Fruit fly (Drosophila melanogaster) whole organism, embryonic: ENCODE measurements around the gene scramb1.
A peak's percentile ranks its signal among the peaks of the same experiment; 100 is the strongest.

Experiments used
- ATbp ChIP-seq: fragments of 200-800 bp; sonication (Bioruptor generic); optimal IDR thresholded peaks from 2 replicates; lab custom pipeline; 2017; ENCODE audit warnings: missing biosample characterization, mild to moderate bottlenecking, missing genetic modification characterization, missing genetic modification reagents
- CG11085 ChIP-seq: fragments of 200-800 bp; sonication (Bioruptor generic); IDR thresholded peaks from 2 replicates; pipeline ENCODE4 v1.3.6; 2022; ENCODE audit warnings: missing biosample characterization, missing genetic modification characterization
- CG11093 ChIP-seq: fragments of 200-800 bp; sonication (Bioruptor generic); IDR thresholded peaks from 3 replicates; pipeline ENCODE4 v1.3.6; 2022; ENCODE audit warnings: missing biosample characterization, missing genetic modification characterization
- CG12391 ChIP-seq: fragments of 200-800 bp; sonication (Bioruptor generic); optimal IDR thresholded peaks from 3 replicates; lab custom pipeline; 2018; ENCODE audit warnings: missing biosample characterization, mild to moderate bottlenecking, missing genetic modification characterization, moderate library complexity
- CG13296 ChIP-seq: fragments of 200-800 bp; sonication (Bioruptor generic); optimal IDR thresholded peaks from 3 replicates; lab custom pipeline; 2018; ENCODE audit warnings: missing biosample characterization, mild to moderate bottlenecking, missing genetic modification characterization
- CG17385 ChIP-seq: fragments of 200-800 bp; sonication (Bioruptor generic); optimal IDR thresholded peaks from 3 replicates; lab custom pipeline; 2018; ENCODE audit warnings: missing biosample characterization, mild to moderate bottlenecking, missing genetic modification characterization
- CG1832 ChIP-seq: fragments of 200-800 bp; sonication (Bioruptor generic); optimal IDR thresholded peaks from 2 replicates; lab custom pipeline; 2017; ENCODE audit warnings: missing biosample characterization, mild to moderate bottlenecking, missing genetic modification characterization, inconsistent platforms
- CG18476 ChIP-seq: fragments of 200-800 bp; sonication (Bioruptor generic); optimal IDR thresholded peaks from 2 replicates; lab custom pipeline; 2016; ENCODE audit warnings: missing biosample characterization, mild to moderate bottlenecking, missing genetic modification characterization
- CG18619 ChIP-seq: fragments of 200-800 bp; sonication (Bioruptor generic); optimal IDR thresholded peaks from 3 replicates; lab custom pipeline; 2017; ENCODE audit warnings: missing biosample characterization, mild to moderate bottlenecking, missing genetic modification characterization
- CG2116 ChIP-seq: fragments of 200-800 bp; sonication (Bioruptor generic); optimal IDR thresholded peaks from 3 replicates; lab custom pipeline; 2018; ENCODE audit warnings: missing biosample characterization, mild to moderate bottlenecking, missing genetic modification characterization
- CG30020 ChIP-seq: fragments of 200-800 bp; optimal IDR thresholded peaks from 2 replicates; lab custom pipeline; 2019; ENCODE audit warnings: missing biosample characterization, mild to moderate bottlenecking, missing genetic modification characterization, moderate library complexity
- CG31365 ChIP-seq: fragments of 200-800 bp; sonication (Bioruptor generic); optimal IDR thresholded peaks from 2 replicates; lab custom pipeline; 2018; ENCODE audit warnings: missing biosample characterization, mild to moderate bottlenecking, missing genetic modification characterization
- CG33213 ChIP-seq: fragments of 200-800 bp; sonication (Bioruptor generic); optimal IDR thresholded peaks from 3 replicates; lab custom pipeline; 2016; ENCODE audit warnings: missing biosample characterization, missing genetic modification characterization
- CG8281 ChIP-seq: fragments of 200-800 bp; sonication (Bioruptor generic); optimal IDR thresholded peaks from 2 replicates; lab custom pipeline; 2018; ENCODE audit warnings: missing biosample characterization, mild to moderate bottlenecking, missing genetic modification characterization, moderate library complexity
- CG9817 ChIP-seq: fragments of 200-800 bp; sonication (Bioruptor generic); optimal IDR thresholded peaks from 2 replicates; lab custom pipeline; 2018; ENCODE audit warnings: missing biosample characterization, mild to moderate bottlenecking, missing genetic modification characterization, moderate library complexity
- Drgx ChIP-seq: fragments of 200-800 bp; sonication (Bioruptor generic); IDR thresholded peaks from 2 replicates; pipeline ENCODE4 v1.3.6; 2022; ENCODE audit warnings: missing biosample characterization, missing genetic modification characterization
- Hr51 ChIP-seq, 2 experiments: fragments of 200-800 bp; sonication (Bioruptor generic); optimal IDR thresholded peaks; 2 replicates in 1 of 2; 3 replicates in 1 of 2; lab custom pipeline; 2016 to 2018; ENCODE audit warnings: missing biosample characterization in 2 of 2, missing genetic modification characterization in 2 of 2, mild to moderate bottlenecking in 1 of 2, moderate library complexity in 1 of 2
- Lpt ChIP-seq: fragments of >200 bp; optimal IDR thresholded peaks from 2 replicates; lab custom pipeline; 2018; ENCODE audit warnings: missing biosample characterization, missing genetic modification characterization
- Myb ChIP-seq: fragments of 200-800 bp; sonication (Bioruptor generic); optimal IDR thresholded peaks from 2 replicates; lab custom pipeline; 2016; ENCODE audit warnings: missing biosample characterization, missing genetic modification characterization
- Oli ChIP-seq: fragments of 200-800 bp; sonication (Bioruptor generic); optimal IDR thresholded peaks from 2 replicates; lab custom pipeline; 2018; ENCODE audit warnings: missing biosample characterization, mild to moderate bottlenecking, missing genetic modification characterization, moderate library complexity
- Poxn ChIP-seq: fragments of 200-800 bp; sonication (Bioruptor generic); IDR thresholded peaks from 2 replicates; pipeline ENCODE4 v1.3.6; 2022; ENCODE audit warnings: missing biosample characterization, missing genetic modification characterization
- Side ChIP-seq: fragments of 200-800 bp; sonication (Bioruptor generic); optimal IDR thresholded peaks from 2 replicates; lab custom pipeline; 2016; ENCODE audit warnings: missing biosample characterization, missing genetic modification characterization
- Sox102F ChIP-seq: fragments of 200-800 bp; sonication (Bioruptor generic); optimal IDR thresholded peaks from 2 replicates; lab custom pipeline; 2018; ENCODE audit warnings: missing biosample characterization, mild to moderate bottlenecking, missing genetic modification characterization, moderate library complexity
- Taf1 ChIP-seq: fragments of 200-800 bp; sonication (Bioruptor generic); IDR thresholded peaks from 2 replicates; pipeline ENCODE4 v1.3.6; 2022; ENCODE audit warnings: missing biosample characterization, missing genetic modification characterization
- Tbp ChIP-seq: fragments of >200 bp; optimal IDR thresholded peaks from 2 replicates; lab custom pipeline; 2018; ENCODE audit warnings: missing biosample characterization, missing genetic modification characterization
- Xbp1 ChIP-seq: fragments of 200-800 bp; sonication (Bioruptor generic); optimal IDR thresholded peaks from 3 replicates; lab custom pipeline; 2016; ENCODE audit warnings: missing biosample characterization, mild to moderate bottlenecking, missing genetic modification characterization
- ac ChIP-seq: fragments of 200-800 bp; sonication (Bioruptor generic); optimal IDR thresholded peaks from 3 replicates; lab custom pipeline; 2017; ENCODE audit warnings: missing biosample characterization, mild to moderate bottlenecking, missing genetic modification characterization
- al ChIP-seq: fragments of 200-800 bp; sonication (Bioruptor generic); IDR thresholded peaks from 2 replicates; pipeline ENCODE4 v1.3.6; 2022; ENCODE audit warnings: missing biosample characterization, missing genetic modification characterization
- ap ChIP-seq: fragments of 200-800 bp; sonication (Bioruptor generic); IDR thresholded peaks from 2 replicates; pipeline ENCODE4 v1.3.6; 2022; ENCODE audit warnings: missing biosample characterization, missing genetic modification characterization
- ase ChIP-seq: fragments of 200-800 bp; sonication (Bioruptor generic); IDR thresholded peaks from 3 replicates; pipeline ENCODE4 v1.3.6; 2022; ENCODE audit warnings: missing biosample characterization, missing genetic modification characterization
- az2 ChIP-seq: fragments of 200-800 bp; sonication (Bioruptor generic); optimal IDR thresholded peaks from 3 replicates; lab custom pipeline; 2016; ENCODE audit warnings: missing biosample characterization, missing genetic modification characterization
- bigmax ChIP-seq: fragments of 200-800 bp; sonication (Bioruptor generic); optimal IDR thresholded peaks from 2 replicates; lab custom pipeline; 2018; ENCODE audit warnings: missing biosample characterization, mild to moderate bottlenecking, missing genetic modification characterization
- crol ChIP-seq: fragments of 200-800 bp; sonication (Bioruptor generic); IDR thresholded peaks from 2 replicates; pipeline ENCODE4 v1.3.6; 2022; ENCODE audit warnings: missing biosample characterization, missing genetic modification characterization
- dan ChIP-seq: fragments of 200-800 bp; sonication (Bioruptor generic); IDR thresholded peaks from 2 replicates; pipeline ENCODE4 v1.3.6; 2022; ENCODE audit warnings: missing biosample characterization, missing genetic modification characterization
- dati ChIP-seq: fragments of 200-800 bp; sonication (Bioruptor generic); IDR thresholded peaks from 2 replicates; pipeline ENCODE4 v1.3.6; 2022; ENCODE audit warnings: missing biosample characterization, missing genetic modification characterization
- gcm2 ChIP-seq: fragments of 200-800 bp; sonication (Bioruptor generic); optimal IDR thresholded peaks from 2 replicates; lab custom pipeline; 2016; ENCODE audit warnings: missing biosample characterization, missing genetic modification characterization
- gem ChIP-seq: fragments of 200-800 bp; sonication (Bioruptor generic); optimal IDR thresholded peaks from 2 replicates; lab custom pipeline; 2019; ENCODE audit warnings: missing biosample characterization, mild to moderate bottlenecking, missing genetic modification characterization, moderate library complexity
- grau ChIP-seq: fragments of 200-800 bp; optimal IDR thresholded peaks from 3 replicates; lab custom pipeline; 2019; ENCODE audit warnings: missing biosample characterization, mild to moderate bottlenecking, missing genetic modification characterization, moderate library complexity
- jing ChIP-seq: fragments of 200-800 bp; sonication (Bioruptor generic); optimal IDR thresholded peaks from 2 replicates; lab custom pipeline; 2018; ENCODE audit warnings: missing biosample characterization, mild to moderate bottlenecking, missing genetic modification characterization
- kni ChIP-seq: fragments of 200-800 bp; sonication (Bioruptor generic); optimal IDR thresholded peaks from 3 replicates; lab custom pipeline; 2017; ENCODE audit warnings: mild to moderate bottlenecking, missing biosample characterization, missing genetic modification reagents, missing genetic modification characterization
- nom ChIP-seq: fragments of 200-800 bp; sonication (Bioruptor generic); optimal IDR thresholded peaks from 2 replicates; lab custom pipeline; 2017; ENCODE audit warnings: missing biosample characterization, missing genetic modification characterization, mild to moderate bottlenecking, moderate library complexity, missing genetic modification reagents
- pita ChIP-seq: fragments of 200-800 bp; sonication (Bioruptor generic); optimal IDR thresholded peaks from 2 replicates; lab custom pipeline; 2017; ENCODE audit warnings: missing biosample characterization, mild to moderate bottlenecking, missing genetic modification characterization
- ranshi ChIP-seq: fragments of 200-800 bp; sonication (Bioruptor generic); IDR thresholded peaks from 2 replicates; pipeline ENCODE4 v1.3.6; 2022; ENCODE audit warnings: missing biosample characterization, missing genetic modification characterization
- salm ChIP-seq: fragments of 200-800 bp; sonication (Bioruptor generic); optimal IDR thresholded peaks from 2 replicates; lab custom pipeline; 2018; ENCODE audit warnings: missing biosample characterization, mild to moderate bottlenecking, missing genetic modification characterization
- stc ChIP-seq: fragments of 200-800 bp; sonication (Bioruptor generic); IDR thresholded peaks from 2 replicates; pipeline ENCODE4 v1.3.6; 2022; ENCODE audit warnings: missing biosample characterization, missing genetic modification characterization
- tap ChIP-seq: fragments of 200-800 bp; optimal IDR thresholded peaks from 3 replicates; lab custom pipeline; 2019; ENCODE audit warnings: missing biosample characterization, mild to moderate bottlenecking, missing genetic modification characterization, moderate library complexity
- unc-4 ChIP-seq: fragments of 200-800 bp; sonication (Bioruptor generic); IDR thresholded peaks from 2 replicates; pipeline ENCODE4 v1.3.6; 2022; ENCODE audit warnings: missing biosample characterization, missing genetic modification characterization; ENCODE audit not compliant: partially characterized antibody
- zen ChIP-seq: fragments of 200-800 bp; sonication (Bioruptor generic); optimal IDR thresholded peaks from 3 replicates; lab custom pipeline; 2018; ENCODE audit warnings: missing biosample characterization, mild to moderate bottlenecking, missing genetic modification characterization, moderate library complexity

The scramb1 gene

DNA sequence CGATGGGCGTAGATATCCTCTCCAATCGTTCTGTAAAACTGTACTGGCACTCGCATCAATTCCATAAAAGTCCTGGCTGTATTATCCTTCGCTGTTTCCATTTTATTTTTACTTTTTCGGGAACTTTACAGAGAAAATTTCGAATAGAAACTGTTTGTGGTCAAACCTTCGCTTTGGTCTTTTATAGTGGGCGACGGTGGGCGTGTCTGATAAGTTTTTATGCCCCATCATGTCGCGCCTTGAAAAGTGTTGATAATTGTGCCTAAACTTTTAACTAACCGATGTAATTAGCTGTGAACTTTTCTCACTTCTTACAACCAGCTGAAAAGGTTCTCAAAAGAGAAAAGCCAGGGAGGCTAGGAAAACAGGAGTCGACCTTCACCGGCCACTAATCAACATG is 19.6 kb upstream of the scramb1 start, which contains the start of gene Or67c:
Or67c (minus strand) TSS at position 101 of the 400 bp plus-strand sequence.
- TF ChIP-seq ac (no peak), Drgx (no peak), ranshi (GFP tag; lab: Robert Waterston, UW) (no peak), unc-4 (GFP tag; lab: Robert Waterston, UW) (no peak), CG8281 (tag; lab: Kevin White, UChicago) (no peak), Myb (GFP tag; lab: Kevin White, UChicago) (no peak), bigmax (GFP tag; lab: Kevin White, UChicago) (no peak), al (GFP tag; lab: Robert Waterston, UW) (no peak), Hr51 (GFP tag; optimal IDR thresholded peaks at IDR 0.05; lab: Kevin White, UChicago) (no peak), tap (tag; lab: Kevin White, UChicago) (no peak), stc (no peak), CG2116 (GFP tag; lab: Kevin White, UChicago) (no peak)

DNA sequence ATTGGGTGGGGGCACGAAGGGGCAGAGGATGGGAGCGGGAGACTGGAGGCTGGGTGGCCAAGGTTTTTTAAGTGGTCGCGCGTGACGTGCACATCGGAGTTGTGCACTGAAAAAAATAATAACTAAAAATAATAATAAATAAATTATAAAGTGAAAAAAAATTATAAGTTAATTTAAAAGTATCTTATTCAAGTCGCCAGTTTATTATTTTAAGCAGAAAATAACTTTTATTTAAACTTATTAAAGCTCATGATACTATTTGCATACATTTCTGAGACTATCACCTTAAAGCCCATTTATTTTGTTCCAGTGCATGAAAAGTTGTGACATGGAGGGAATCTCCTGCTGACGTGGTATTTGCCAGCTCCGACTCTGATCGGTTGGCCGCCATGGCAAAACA is 17.2 kb upstream of the scramb1 start:
- TF ChIP-seq Xbp1 (peak; percentile 14), dati (GFP tag; lab: Robert Waterston, UW) (no peak), CG30020 (tag; lab: Kevin White, UChicago) (no peak), Poxn (GFP tag; lab: Robert Waterston, UW) (no peak), Oli (tag; lab: Kevin White, UChicago) (peak; percentile 2), zen (no peak), crol (GFP tag; lab: Robert Waterston, UW) (0 out of 2 replicates have a peak, but pooled peaks have one; percentile 3), CG9817 (no peak), Side (GFP tag; lab: Kevin White, UChicago) (no peak), CG17385 (GFP tag; lab: Kevin White, UChicago) (peak; percentile 1), ase (GFP tag; lab: Robert Waterston, UW) (0 out of 3 replicates have a peak, but pooled peaks have one; percentile 5), jing (GFP tag; lab: Kevin White, UChicago) (no peak), Tbp (GFP tag; lab: Kevin White, UChicago) (no peak), gem (tag; lab: Kevin White, UChicago) (peak; percentile 42), CG11093 (GFP tag; lab: Robert Waterston, UW) (no peak), Hr51 (GFP tag; optimal IDR thresholded peaks at IDR 0.05; lab: Kevin White, UChicago) (peak in 1 of 2 experiments; percentile 20), Taf1 (GFP tag; lab: Robert Waterston, UW) (no peak), Sox102F (GFP tag; lab: Kevin White, UChicago) (peak; percentile 20), az2 (GFP tag; lab: Kevin White, UChicago) (no peak), grau (tag; lab: Kevin White, UChicago) (peak; percentile 18), CG12391 (tag; lab: Kevin White, UChicago) (peak; percentile 11)

DNA sequence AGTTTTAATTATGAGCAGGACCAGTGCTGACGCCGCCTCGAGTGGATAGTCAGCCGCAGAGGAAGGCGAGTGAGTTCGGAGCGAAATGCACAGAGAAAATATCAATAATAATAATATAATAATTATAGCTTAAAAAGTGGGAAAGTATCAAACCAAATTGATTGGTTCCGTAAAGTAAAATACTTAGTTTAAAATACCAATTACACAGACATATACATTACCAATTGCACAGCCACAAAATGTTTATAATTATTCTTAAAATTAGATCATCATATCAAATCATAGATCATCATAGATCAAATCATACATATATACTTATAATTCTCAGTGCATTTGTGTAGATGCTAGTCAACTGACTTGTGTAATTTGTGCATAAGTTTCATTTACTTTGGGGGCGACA is 13.5 kb upstream of the scramb1 start:
- TF ChIP-seq CG31365 = no peak
- TF ChIP-seq CG11085 (GFP tag; lab: Robert Waterston, UW) = no peak
- no peak for TF ChIP-seq nom (GFP tag; lab: Kevin White, UChicago)
- no peak for TF ChIP-seq ATbp (GFP tag; lab: Kevin White, UChicago)
- TF ChIP-seq Lpt (GFP tag; lab: Kevin White, UChicago) = no peak
- no peak for TF ChIP-seq Oli (tag; lab: Kevin White, UChicago)
- no peak for TF ChIP-seq pita (GFP tag; lab: Kevin White, UChicago)
- TF ChIP-seq CG13296 (GFP tag; lab: Kevin White, UChicago) = no peak
- TF ChIP-seq ap (GFP tag; lab: Robert Waterston, UW) = no peak
- TF ChIP-seq CG18619 (GFP tag; lab: Kevin White, UChicago) = no peak
- no peak for TF ChIP-seq CG1832 (GFP tag; lab: Kevin White, UChicago)
- no peak for TF ChIP-seq salm (tag; lab: Kevin White, UChicago)
- no peak for TF ChIP-seq gcm2
- TF ChIP-seq dan (GFP tag; lab: Robert Waterston, UW) = no peak
- TF ChIP-seq CG33213 = no peak
- no peak for TF ChIP-seq kni (GFP tag; lab: Kevin White, UChicago)
- no peak for TF ChIP-seq CG18476 (GFP tag; lab: Kevin White, UChicago)
